Fruit fly (Drosophila melanogaster) whole organism, embryonic: ENCODE results near the gene CG16984.

Source experiments
- CG11085 ChIP-seq: fragments of 200-800 bp; sonication (Bioruptor generic); IDR thresholded peaks from 2 replicates; pipeline ENCODE4 v1.3.6; 2022; ENCODE audit warnings: missing biosample characterization, missing genetic modification characterization
- CG11398 ChIP-seq: fragments of 200-800 bp; sonication (Bioruptor generic); optimal IDR thresholded peaks from 2 replicates; lab custom pipeline; 2016; ENCODE audit warnings: missing biosample characterization, missing genetic modification characterization
- CG11696 ChIP-seq: fragments of 200-800 bp; sonication (Bioruptor generic); IDR thresholded peaks from 2 replicates; pipeline ENCODE4 v1.3.6; 2022; ENCODE audit warnings: missing biosample characterization, missing genetic modification characterization
- CG12104 ChIP-seq: fragments of 200-800 bp; sonication (Bioruptor generic); optimal IDR thresholded peaks from 3 replicates; lab custom pipeline; 2016; ENCODE audit warnings: missing biosample characterization, missing genetic modification characterization
- CG12219 ChIP-seq: fragments of 200-800 bp; sonication (Bioruptor generic); optimal IDR thresholded peaks from 3 replicates; lab custom pipeline; 2018; ENCODE audit warnings: missing biosample characterization, mild to moderate bottlenecking, missing genetic modification characterization
- CG12391 ChIP-seq: fragments of 200-800 bp; sonication (Bioruptor generic); optimal IDR thresholded peaks from 3 replicates; lab custom pipeline; 2018; ENCODE audit warnings: missing biosample characterization, mild to moderate bottlenecking, missing genetic modification characterization, moderate library complexity
- CG1603 ChIP-seq: fragments of 200-800 bp; sonication (Bioruptor generic); optimal IDR thresholded peaks from 2 replicates; lab custom pipeline; 2019; ENCODE audit warnings: missing biosample characterization, mild to moderate bottlenecking, missing genetic modification characterization, moderate library complexity
- CG16863 ChIP-seq: fragments of 200-800 bp; sonication (Bioruptor generic); optimal IDR thresholded peaks from 3 replicates; lab custom pipeline; 2016; ENCODE audit warnings: missing biosample characterization, missing genetic modification characterization
- CG17361 ChIP-seq: fragments of 200-800 bp; sonication (Bioruptor generic); IDR thresholded peaks from 3 replicates; pipeline ENCODE4 v1.3.6; 2022; ENCODE audit warnings: missing biosample characterization, missing genetic modification characterization
- CG1792 ChIP-seq: fragments of 200-800 bp; sonication (Bioruptor generic); optimal IDR thresholded peaks from 2 replicates; lab custom pipeline; 2016; ENCODE audit warnings: missing biosample characterization, missing genetic modification characterization
- CG18476 ChIP-seq: fragments of 200-800 bp; sonication (Bioruptor generic); optimal IDR thresholded peaks from 2 replicates; lab custom pipeline; 2016; ENCODE audit warnings: missing biosample characterization, mild to moderate bottlenecking, missing genetic modification characterization
- CG18764 ChIP-seq: fragments of 200-800 bp; sonication (Bioruptor generic); optimal IDR thresholded peaks from 3 replicates; lab custom pipeline; 2016; ENCODE audit warnings: missing biosample characterization, missing genetic modification characterization
- CG30020 ChIP-seq: fragments of 200-800 bp; optimal IDR thresholded peaks from 2 replicates; lab custom pipeline; 2019; ENCODE audit warnings: missing biosample characterization, mild to moderate bottlenecking, missing genetic modification characterization, moderate library complexity
- CG30403 ChIP-seq: fragments of 200-800 bp; sonication (Bioruptor generic); optimal IDR thresholded peaks from 3 replicates; lab custom pipeline; 2016; ENCODE audit warnings: missing biosample characterization, missing genetic modification characterization
- CG34224 ChIP-seq: fragments of 200-800 bp; sonication (Bioruptor generic); IDR thresholded peaks from 3 replicates; pipeline ENCODE4 v1.3.6; 2022; ENCODE audit warnings: missing biosample characterization, missing genetic modification characterization; ENCODE audit not compliant: partially characterized antibody
- CG4282 ChIP-seq: fragments of 200-800 bp; sonication (Bioruptor generic); optimal IDR thresholded peaks from 2 replicates; lab custom pipeline; 2016; ENCODE audit warnings: missing biosample characterization, missing genetic modification characterization
- CG4360 ChIP-seq: fragments of 200-800 bp; sonication (Bioruptor generic); IDR thresholded peaks from 2 replicates; pipeline ENCODE4 v1.3.6; 2022; ENCODE audit warnings: missing biosample characterization, missing genetic modification characterization
- CG6254 ChIP-seq: fragments of 200-800 bp; sonication (Bioruptor generic); optimal IDR thresholded peaks from 3 replicates; lab custom pipeline; 2017; ENCODE audit warnings: mild to moderate bottlenecking, missing biosample characterization, missing genetic modification reagents, missing genetic modification characterization
- CG6813 ChIP-seq: fragments of 200-800 bp; sonication (Bioruptor generic); optimal IDR thresholded peaks from 2 replicates; lab custom pipeline; 2017; ENCODE audit warnings: missing biosample characterization, missing genetic modification characterization, mild to moderate bottlenecking, moderate library complexity, missing genetic modification reagents
- CG7786 ChIP-seq: fragments of 200-800 bp; sonication (Bioruptor generic); optimal IDR thresholded peaks from 2 replicates; lab custom pipeline; 2016; ENCODE audit warnings: missing biosample characterization, missing genetic modification characterization
- CG8290 ChIP-seq, 3 experiments: fragments of 200-800 bp; sonication (Bioruptor generic); optimal IDR thresholded peaks; 2 replicates each; lab custom pipeline; 2016 to 2019; ENCODE audit warnings: missing biosample characterization in 3 of 3, missing genetic modification characterization in 3 of 3, mild to moderate bottlenecking in 2 of 3, moderate library complexity in 1 of 3
- CG8765 ChIP-seq: fragments of 200-800 bp; sonication (Bioruptor generic); IDR thresholded peaks from 2 replicates; pipeline ENCODE4 v1.3.6; 2022; ENCODE audit warnings: missing biosample characterization, missing genetic modification characterization
- Camta ChIP-seq: fragments of 200-800 bp; sonication (Bioruptor generic); optimal IDR thresholded peaks from 2 replicates; lab custom pipeline; 2016; ENCODE audit warnings: missing biosample characterization, missing genetic modification characterization
- Hmr ChIP-seq: fragments of 200-800 bp; sonication (Bioruptor generic); optimal IDR thresholded peaks from 3 replicates; lab custom pipeline; 2017; ENCODE audit warnings: mild to moderate bottlenecking, missing biosample characterization, missing genetic modification reagents, missing genetic modification characterization
- Hsf ChIP-seq: fragments of 200-800 bp; sonication (Bioruptor generic); optimal IDR thresholded peaks from 3 replicates; lab custom pipeline; 2016; ENCODE audit warnings: missing biosample characterization, missing genetic modification characterization
- Kr ChIP-seq: fragments of 200-800 bp; sonication (Bioruptor generic); optimal IDR thresholded peaks from 2 replicates; lab custom pipeline; 2017; ENCODE audit warnings: missing biosample characterization, mild to moderate bottlenecking, missing genetic modification characterization
- Lhr ChIP-seq: fragments of 200-800 bp; sonication (Bioruptor generic); optimal IDR thresholded peaks from 3 replicates; lab custom pipeline; 2017; ENCODE audit warnings: mild to moderate bottlenecking, missing biosample characterization, missing genetic modification reagents, missing genetic modification characterization
- MTF-1 ChIP-seq: fragments of 200-800 bp; sonication (Bioruptor generic); optimal IDR thresholded peaks from 2 replicates; lab custom pipeline; 2018; ENCODE audit warnings: missing biosample characterization, mild to moderate bottlenecking, missing genetic modification characterization, borderline replicate concordance
- NFAT ChIP-seq: fragments of 200-800 bp; sonication (Bioruptor generic); IDR thresholded peaks from 2 replicates; pipeline ENCODE4 v1.3.6; 2022; ENCODE audit warnings: missing biosample characterization, missing genetic modification characterization
- Opbp ChIP-seq: fragments of 200-800 bp; sonication (Bioruptor generic); IDR thresholded peaks from 3 replicates; pipeline ENCODE4 v1.3.6; 2022; ENCODE audit warnings: missing biosample characterization, missing genetic modification characterization; ENCODE audit not compliant: partially characterized antibody
- Ssrp ChIP-seq: fragments of 200-800 bp; sonication (Bioruptor generic); optimal IDR thresholded peaks from 2 replicates; lab custom pipeline; 2018; ENCODE audit warnings: missing biosample characterization, mild to moderate bottlenecking, missing genetic modification characterization, moderate library complexity
- Tbp ChIP-seq: fragments of >200 bp; optimal IDR thresholded peaks from 2 replicates; lab custom pipeline; 2018; ENCODE audit warnings: missing biosample characterization, missing genetic modification characterization
- bbx ChIP-seq: fragments of 200-800 bp; sonication (Bioruptor generic); IDR thresholded peaks from 2 replicates; pipeline ENCODE4 v1.3.6; 2022; ENCODE audit warnings: missing biosample characterization, missing genetic modification characterization; ENCODE audit not compliant: partially characterized antibody
- dati ChIP-seq: fragments of 200-800 bp; sonication (Bioruptor generic); IDR thresholded peaks from 2 replicates; pipeline ENCODE4 v1.3.6; 2022; ENCODE audit warnings: missing biosample characterization, missing genetic modification characterization
- maf-S ChIP-seq: fragments of 200-800 bp; sonication (Bioruptor generic); optimal IDR thresholded peaks from 2 replicates; lab custom pipeline; 2016; ENCODE audit warnings: missing biosample characterization, missing genetic modification characterization
- nerfin-2 ChIP-seq: fragments of 200-800 bp; sonication (Bioruptor generic); IDR thresholded peaks from 2 replicates; pipeline ENCODE4 v1.3.6; 2022; ENCODE audit warnings: missing biosample characterization, missing genetic modification characterization; ENCODE audit not compliant: partially characterized antibody
- nmo ChIP-seq: fragments of 200-800 bp; sonication (Bioruptor generic); optimal IDR thresholded peaks from 2 replicates; lab custom pipeline; 2018; ENCODE audit warnings: missing biosample characterization, mild to moderate bottlenecking, missing genetic modification characterization, moderate library complexity
- oc ChIP-seq: fragments of 200-800 bp; sonication (Bioruptor generic); optimal IDR thresholded peaks from 2 replicates; lab custom pipeline; 2018; ENCODE audit warnings: missing biosample characterization, mild to moderate bottlenecking, missing genetic modification characterization, moderate library complexity
- pfk ChIP-seq: fragments of 200-800 bp; sonication (Bioruptor generic); optimal IDR thresholded peaks from 2 replicates; lab custom pipeline; 2018; ENCODE audit warnings: missing biosample characterization, mild to moderate bottlenecking, missing genetic modification characterization, moderate library complexity
- row ChIP-seq: fragments of 200-800 bp; sonication (Bioruptor generic); IDR thresholded peaks from 3 replicates; pipeline ENCODE4 v1.3.6; 2022; ENCODE audit warnings: missing biosample characterization, missing genetic modification characterization
- slp2 ChIP-seq: fragments of 200-800 bp; sonication (Bioruptor generic); optimal IDR thresholded peaks from 2 replicates; lab custom pipeline; 2016; ENCODE audit warnings: missing biosample characterization, missing genetic modification characterization
- sna ChIP-seq: fragments of 200-800 bp; sonication (Bioruptor generic); IDR thresholded peaks from 2 replicates; pipeline ENCODE4 v1.3.6; 2022; ENCODE audit warnings: missing biosample characterization, missing genetic modification characterization; ENCODE audit not compliant: partially characterized antibody
- tgo ChIP-seq: fragments of 200-800 bp; sonication (Bioruptor generic); IDR thresholded peaks from 3 replicates; pipeline ENCODE4 v1.3.6; 2022; ENCODE audit warnings: missing biosample characterization, missing genetic modification characterization
- tin ChIP-seq: fragments of 200-800 bp; sonication (Bioruptor generic); optimal IDR thresholded peaks from 3 replicates; lab custom pipeline; 2016; ENCODE audit warnings: missing biosample characterization, missing genetic modification characterization
- tup ChIP-seq: fragments of 200-800 bp; sonication (Bioruptor generic); optimal IDR thresholded peaks from 2 replicates; lab custom pipeline; 2016; ENCODE audit warnings: missing biosample characterization, mild to moderate bottlenecking, missing genetic modification characterization, moderate library complexity
- unc-4 ChIP-seq: fragments of 200-800 bp; sonication (Bioruptor generic); IDR thresholded peaks from 2 replicates; pipeline ENCODE4 v1.3.6; 2022; ENCODE audit warnings: missing biosample characterization, missing genetic modification characterization; ENCODE audit not compliant: partially characterized antibody
- yki ChIP-seq: fragments of >200 bp; optimal IDR thresholded peaks from 3 replicates; lab custom pipeline; 2018
- zfh1 ChIP-seq: fragments of 200-800 bp; sonication (Bioruptor generic); IDR thresholded peaks from 3 replicates; pipeline ENCODE4 v1.3.6; 2022; ENCODE audit warnings: missing biosample characterization, missing genetic modification characterization

CG16984 gene

DNA sequence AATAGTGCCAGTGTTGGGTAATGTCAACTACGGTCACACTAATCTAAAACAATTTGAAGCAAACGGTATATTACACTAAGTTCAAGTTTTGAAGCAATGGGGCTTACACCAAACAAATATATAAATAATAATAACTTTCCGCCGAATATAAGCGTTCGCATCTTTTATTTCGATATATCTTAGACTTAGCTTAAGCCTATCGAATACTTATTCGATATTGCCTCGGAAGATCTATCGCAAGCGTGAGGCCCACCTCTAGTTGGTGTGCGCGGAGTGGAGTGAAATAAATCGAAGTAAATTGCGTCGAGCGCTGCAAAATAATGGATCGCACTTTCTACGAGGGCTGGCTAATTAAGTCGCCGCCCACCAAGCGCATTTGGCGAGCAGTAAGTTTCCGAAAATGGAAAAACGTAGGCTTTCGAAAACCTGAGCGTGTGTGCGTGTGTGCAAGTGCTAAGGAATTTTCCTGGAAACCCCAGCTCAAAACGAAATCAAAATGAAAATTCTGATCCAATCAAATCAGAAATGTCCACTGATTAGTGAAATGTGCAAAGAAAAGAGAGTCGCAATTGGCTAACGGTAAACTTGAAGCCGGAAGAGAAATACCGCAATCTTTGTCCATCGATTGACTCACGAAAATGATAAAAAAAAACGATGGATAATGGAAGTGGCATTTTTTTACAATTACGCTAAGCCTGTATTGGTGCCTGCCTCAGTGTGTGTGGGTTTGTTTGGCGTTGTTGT, 6.2 kb upstream of the CG16984 start, which contains the start of gene dos (continued):
- TF ChIP-seq CG1603 (peak; percentile 49), CG6254 (no peak), CG16863 (no peak), row (peak; percentile 52; the same call in 2 of the 3 replicates), CG18764 (GFP tag; lab: Kevin White, UChicago) (peak; percentile 29), CG6813 (GFP tag; lab: Kevin White, UChicago) (no peak), CG30020 (tag; lab: Kevin White, UChicago) (peak; percentile 75), Opbp (peak; percentile 76; the same call in 2 of the 3 replicates), CG11085 (GFP tag; lab: Robert Waterston, UW) (no peak), yki (lab: Kevin White, UChicago) (no peak), CG11696 (no peak), bbx (GFP tag; lab: Robert Waterston, UW) (peak; percentile 81), CG1792 (GFP tag; lab: Kevin White, UChicago) (no peak), Hsf (GFP tag; lab: Kevin White, UChicago) (peak; percentile 50), nerfin-2 (GFP tag; lab: Robert Waterston, UW) (0 out of 2 replicates have a peak, but pooled peaks have one; percentile 17), zfh1 (GFP tag; lab: Robert Waterston, UW) (0 out of 3 replicates have a peak, but pooled peaks have one; percentile 43), tup (GFP tag; lab: Kevin White, UChicago) (peak; percentile 11), Hmr (GFP tag; lab: Kevin White, UChicago) (peak; percentile 54), pfk (GFP tag; lab: Kevin White, UChicago) (no peak), CG12219 (GFP tag; lab: Kevin White, UChicago) (no peak), CG4282 (no peak), CG4360 (GFP tag; lab: Robert Waterston, UW) (no peak), unc-4 (GFP tag; lab: Robert Waterston, UW) (peak; percentile 86), Ssrp (tag; lab: Kevin White, UChicago) (peak; percentile 15), CG18476 (GFP tag; lab: Kevin White, UChicago) (peak; percentile 66), maf-S (peak; percentile 13), oc (tag; lab: Kevin White, UChicago) (peak; percentile 6), dati (no peak), Kr (GFP tag; lab: Kevin White, UChicago) (no peak), Camta (GFP tag; lab: Kevin White, UChicago) (no peak), tgo (GFP tag; lab: Robert Waterston, UW) (no peak), slp2 (GFP tag; lab: Kevin White, UChicago) (no peak), CG34224 (GFP tag; lab: Robert Waterston, UW) (peak; percentile 88), CG8765 (GFP tag; lab: Robert Waterston, UW) (no peak), CG30403 (GFP tag; lab: Kevin White, UChicago) (peak; percentile 75), Lhr (GFP tag; lab: Kevin White, UChicago) (peak; percentile 61), Tbp (no peak), CG12391 (tag; lab: Kevin White, UChicago) (peak; percentile 79), CG12104 (GFP tag; lab: Kevin White, UChicago) (peak; percentile 13), CG8290 (GFP tag; optimal IDR thresholded peaks at IDR 0.05; lab: Kevin White, UChicago) (peak; percentile 81), CG8290 (tag; optimal IDR thresholded peaks at IDR 0.05; lab: Kevin White, UChicago) (peak; percentile 7 to 79), sna (GFP tag; lab: Robert Waterston, UW) (peak; percentile 67; the same call in 1 of the 2 replicates), tin (GFP tag; lab: Kevin White, UChicago) (peak; percentile 14), NFAT (GFP tag; lab: Robert Waterston, UW) (0 out of 2 replicates have a peak, but pooled peaks have one; percentile 19), nmo (GFP tag; lab: Kevin White, UChicago) (peak; percentile 73), CG7786 (GFP tag; lab: Kevin White, UChicago) (no peak), CG17361 (GFP tag; lab: Robert Waterston, UW) (peak; percentile 72), CG11398 (GFP tag; lab: Kevin White, UChicago) (no peak), MTF-1 (no peak)
